Worm (Caenorhabditis elegans) whole organism, L1 larva: ENCODE results near the gene C01G10.1.

Source experiments
- C04F5.9 ChIP-seq: sonication (generic microtip); optimal IDR thresholded peaks from 2 replicates; lab custom pipeline; 2016; ENCODE audit warnings: missing genetic modification characterization, missing compliant biosample characterization
- C16A3.4 ChIP-seq: fragments of 150-350 bp; optimal IDR thresholded peaks from 2 replicates; lab custom pipeline; 2014; ENCODE audit warnings: missing biosample characterization, missing genetic modification characterization
- F16B12.6 ChIP-seq: fragments of 150-350 bp; optimal IDR thresholded peaks from 2 replicates; lab custom pipeline; 2014; ENCODE audit warnings: missing biosample characterization, missing genetic modification characterization
- Y116A8C.19 ChIP-seq: sonication (generic microtip); optimal IDR thresholded peaks from 2 replicates; lab custom pipeline; 2016; ENCODE audit warnings: missing compliant biosample characterization, missing genetic modification characterization, borderline replicate concordance
- aha-1 ChIP-seq: fragments of 150-350 bp; optimal IDR thresholded peaks from 2 replicates; lab custom pipeline; 2014; ENCODE audit warnings: missing biosample characterization, missing genetic modification characterization
- aly-2 ChIP-seq: fragments of 150-350 bp; optimal IDR thresholded peaks from 2 replicates; lab custom pipeline; 2014; ENCODE audit warnings: missing biosample characterization, missing genetic modification characterization
- ceh-8 ChIP-seq: fragments of 200-800 bp; sonication (Bioruptor generic); optimal IDR thresholded peaks from 2 replicates; lab custom pipeline; 2018; ENCODE audit warnings: mild to moderate bottlenecking, missing genetic modification characterization, moderate library complexity, missing compliant biosample characterization
- ceh-88 ChIP-seq: fragments of 200-800 bp; sonication (Bioruptor generic); IDR thresholded peaks from 2 replicates; pipeline ENCODE4 v1.3.6; 2022; ENCODE audit warnings: missing genetic modification characterization, missing compliant biosample characterization
- efl-1 ChIP-seq, 4 experiments: fragments of 150-350 bp; optimal IDR thresholded peaks in 3 of 4; peaks in 1 of 4; 1 replicate in 1 of 4; 2 replicates in 3 of 4; lab custom pipeline; 2014; ENCODE audit warnings: missing biosample characterization in 2 of 4, missing genetic modification characterization in 2 of 4, missing genetic modification reagents in 2 of 4
- efl-3 ChIP-seq: fragments of 200-800 bp; sonication (Bioruptor generic); optimal IDR thresholded peaks from 2 replicates; lab custom pipeline; 2018; ENCODE audit warnings: mild to moderate bottlenecking, missing genetic modification characterization, missing compliant biosample characterization
- egl-13 ChIP-seq: sonication (generic microtip); optimal IDR thresholded peaks from 2 replicates; lab custom pipeline; 2016; ENCODE audit warnings: missing genotype, missing genetic modification reagents, missing genetic modification characterization, missing compliant biosample characterization
- egl-27 ChIP-seq, 2 experiments: fragments of 150-350 bp in 1 of 2; sonication (generic microtip); optimal IDR thresholded peaks; 3 replicates each; lab custom pipeline; 2017 to 2018; ENCODE audit warnings: missing biosample characterization in 2 of 2, missing genetic modification characterization in 2 of 2, missing genetic modification reagents in 2 of 2
- elt-3 ChIP-seq, 6 experiments: fragments of 150-350 bp in 1 of 6; sonication (generic microtip); optimal IDR thresholded peaks; 2 replicates each; lab custom pipeline; 2017 to 2018; ENCODE audit warnings: missing biosample characterization in 6 of 6, missing genetic modification characterization in 6 of 6, inconsistent platforms in 1 of 6
- ets-5 ChIP-seq: fragments of 200-800 bp; sonication (Bioruptor generic); IDR thresholded peaks from 2 replicates; pipeline ENCODE4 v1.3.6; 2022; ENCODE audit warnings: missing genetic modification characterization, missing compliant biosample characterization
- fkh-4 ChIP-seq: sonication (generic microtip); optimal IDR thresholded peaks from 2 replicates; lab custom pipeline; 2016; ENCODE audit warnings: missing compliant biosample characterization, missing genetic modification characterization, borderline replicate concordance
- fkh-8 ChIP-seq: sonication (generic microtip); optimal IDR thresholded peaks from 2 replicates; lab custom pipeline; 2016; ENCODE audit warnings: mild to moderate bottlenecking, missing genetic modification characterization, missing compliant biosample characterization
- grh-1 ChIP-seq: fragments of 200-800 bp; sonication (Bioruptor generic); IDR thresholded peaks from 2 replicates; pipeline ENCODE4 v1.3.6; 2022; ENCODE audit warnings: missing genetic modification reagents, missing genetic modification characterization, missing compliant biosample characterization
- hlh-17 ChIP-seq: fragments of 200-800 bp; sonication (Bioruptor generic); optimal IDR thresholded peaks from 2 replicates; lab custom pipeline; 2018; ENCODE audit warnings: missing genetic modification characterization, mild to moderate bottlenecking, missing compliant biosample characterization, moderate library complexity, borderline replicate concordance
- irx-1 ChIP-seq: sonication (generic microtip); optimal IDR thresholded peaks from 2 replicates; lab custom pipeline; 2016; ENCODE audit warnings: missing genetic modification characterization, missing compliant biosample characterization
- jun-1 ChIP-seq: fragments of 150-350 bp; optimal IDR thresholded peaks from 2 replicates; lab custom pipeline; 2014; ENCODE audit warnings: missing biosample characterization, missing genetic modification reagents, missing genetic modification characterization
- lin-13 ChIP-seq: fragments of 150-350 bp; optimal IDR thresholded peaks from 2 replicates; lab custom pipeline; 2014; ENCODE audit warnings: missing biosample characterization, missing genetic modification reagents, missing genetic modification characterization
- lin-14 ChIP-seq: fragments of 200-800 bp; sonication (Bioruptor generic); optimal IDR thresholded peaks from 2 replicates; lab custom pipeline; 2018; ENCODE audit warnings: mild to moderate bottlenecking, missing genetic modification characterization, moderate library complexity, missing compliant biosample characterization
- lin-15B ChIP-seq: fragments of 150-350 bp; sonication (generic microtip); optimal IDR thresholded peaks from 3 replicates; lab custom pipeline; 2014; ENCODE audit warnings: missing biosample characterization, missing genetic modification characterization
- lin-39 ChIP-seq: fragments of 150-350 bp; optimal IDR thresholded peaks from 2 replicates; lab custom pipeline; 2014; ENCODE audit warnings: missing biosample characterization, missing genetic modification reagents, missing genetic modification characterization
- lsy-2 ChIP-seq, 2 experiments: fragments of 150-350 bp; optimal IDR thresholded peaks; 2 replicates each; lab custom pipeline; 2014; ENCODE audit warnings: missing biosample characterization in 2 of 2, missing genetic modification characterization in 2 of 2
- mab-9 ChIP-seq: fragments of 200-800 bp; sonication (Bioruptor generic); IDR thresholded peaks from 2 replicates; pipeline ENCODE4 v1.3.6; 2022; ENCODE audit warnings: missing genetic modification reagents, missing genetic modification characterization, missing compliant biosample characterization
- nhr-19 ChIP-seq: fragments of 200-800 bp; sonication (Bioruptor generic); conservative IDR thresholded peaks from 2 replicates; pipeline ENCODE4 v1.3.6; 2022; ENCODE audit warnings: missing genetic modification characterization, missing compliant biosample characterization
- nhr-20 ChIP-seq: sonication (generic microtip); optimal IDR thresholded peaks from 2 replicates; lab custom pipeline; 2016; ENCODE audit warnings: mild to moderate bottlenecking, missing genetic modification characterization, missing compliant biosample characterization
- nhr-237 ChIP-seq: fragments of 150-350 bp; optimal IDR thresholded peaks from 2 replicates; lab custom pipeline; 2014; ENCODE audit warnings: missing biosample characterization, missing genetic modification characterization
- nhr-28 ChIP-seq: fragments of 150-350 bp; optimal IDR thresholded peaks from 2 replicates; lab custom pipeline; 2014; ENCODE audit warnings: missing biosample characterization, missing genetic modification characterization
- nhr-71 ChIP-seq: sonication (generic microtip); optimal IDR thresholded peaks from 2 replicates; lab custom pipeline; 2016; ENCODE audit warnings: mild to moderate bottlenecking, missing genetic modification characterization, moderate library complexity, missing compliant biosample characterization
- nhr-85 ChIP-seq: sonication (generic microtip); peaks from one replicate; lab custom pipeline; 2016; ENCODE audit warnings: missing genetic modification characterization, inconsistent platforms, missing compliant biosample characterization
- snpc-4 ChIP-seq: fragments of 150-350 bp; optimal IDR thresholded peaks from 2 replicates; lab custom pipeline; 2014; ENCODE audit warnings: missing biosample characterization, missing genetic modification characterization
- snu-23 ChIP-seq: sonication (generic microtip); optimal IDR thresholded peaks from 2 replicates; lab custom pipeline; 2016; ENCODE audit warnings: missing genetic modification characterization, missing compliant biosample characterization
- sox-4 ChIP-seq: sonication (generic microtip); optimal IDR thresholded peaks from 2 replicates; lab custom pipeline; 2016; ENCODE audit warnings: missing genetic modification characterization, missing compliant biosample characterization
- sup-37 ChIP-seq: fragments of 200-800 bp; sonication (Bioruptor generic); optimal IDR thresholded peaks from 2 replicates; lab custom pipeline; 2018; ENCODE audit warnings: mild to moderate bottlenecking, missing genetic modification characterization, missing compliant biosample characterization
- tlp-1 ChIP-seq: fragments of 150-350 bp; optimal IDR thresholded peaks from 2 replicates; lab custom pipeline; 2014; ENCODE audit warnings: missing biosample characterization, missing genetic modification characterization
- unc-62 ChIP-seq: fragments of 150-350 bp; optimal IDR thresholded peaks from 2 replicates; lab custom pipeline; 2014; ENCODE audit warnings: missing biosample characterization, missing genetic modification reagents, missing genetic modification characterization
- vab-15 ChIP-seq: sonication (generic microtip); optimal IDR thresholded peaks from 2 replicates; lab custom pipeline; 2017; ENCODE audit warnings: missing genotype, mild to moderate bottlenecking, missing genetic modification characterization, missing compliant biosample characterization
- zag-1 ChIP-seq: fragments of 150-350 bp; optimal IDR thresholded peaks from 2 replicates; lab custom pipeline; 2014; ENCODE audit warnings: missing biosample characterization, missing genetic modification characterization
- zip-4 ChIP-seq: fragments of 200-800 bp; sonication (Bioruptor generic); optimal IDR thresholded peaks from 2 replicates; lab custom pipeline; 2018; ENCODE audit warnings: mild to moderate bottlenecking, missing genetic modification characterization, moderate library complexity, missing compliant biosample characterization

The C01G10.1 gene

DNA sequence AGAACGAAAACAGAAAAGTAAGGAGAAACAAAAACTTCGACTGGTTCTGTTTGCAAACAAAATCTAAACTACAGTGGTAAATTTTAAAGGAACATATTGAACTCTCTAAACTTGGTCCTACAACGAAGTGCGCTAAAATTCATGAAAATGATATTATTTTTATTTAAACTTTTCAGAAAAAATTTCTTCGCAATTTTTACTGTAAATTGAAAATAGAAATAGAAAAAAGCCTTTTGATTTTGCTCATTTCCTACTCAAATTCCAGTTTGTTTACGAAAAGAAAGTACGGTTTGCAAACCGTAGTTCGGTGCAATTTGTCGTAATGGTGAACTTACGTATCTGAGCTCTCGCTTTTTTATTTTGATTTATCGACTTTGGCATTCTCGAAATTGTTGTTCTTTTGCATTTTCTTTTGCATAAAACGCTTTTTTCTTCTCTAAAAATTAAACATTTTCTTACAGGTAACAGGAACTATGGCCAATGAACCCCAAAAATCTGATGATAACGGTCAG, 33.7 kb upstream of the C01G10.1 start, which contains the start of gene otub-1:
otub-1 (plus strand) TSS at position 462 of the 512 bp plus-strand sequence.
- no peak for TF ChIP-seq efl-1 (optimal IDR thresholded peaks at IDR 0.05; lab: Kevin White, UChicago)
- TF ChIP-seq efl-1 (GFP tag; optimal IDR thresholded peaks at IDR 0.05 in 1 of 2; lab: Kevin White, UChicago) = peak in 1 of 2 experiments; percentile 13
- TF ChIP-seq ceh-88 (GFP tag; lab: Robert Waterston, UW) = no peak
- TF ChIP-seq fkh-4 = no peak
- no peak for TF ChIP-seq nhr-85
- no peak for TF ChIP-seq lin-39
- no peak for TF ChIP-seq tlp-1 (tag; lab: Kevin White, UChicago)

DNA sequence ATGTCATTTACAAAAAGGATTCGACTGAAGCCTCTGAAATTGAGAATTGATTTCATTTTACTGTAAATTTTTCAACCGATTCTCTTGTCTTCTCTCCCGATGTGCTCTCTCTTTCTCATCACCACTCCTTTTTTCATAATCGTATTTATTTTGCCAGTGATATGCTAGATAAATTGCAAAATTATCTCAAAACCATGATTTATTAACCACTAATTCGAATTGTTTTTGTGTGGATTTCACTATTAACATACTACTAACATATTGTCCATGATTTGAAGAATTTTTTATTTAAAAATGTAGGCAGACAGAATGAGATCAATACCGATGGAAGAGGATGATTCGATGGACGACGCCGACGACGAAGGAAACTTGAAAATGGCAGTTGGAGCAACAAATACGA, 32.4 kb upstream of the C01G10.1 start, which contains the start of gene C25D7.10:
C25D7.10 (plus strand) TSS at position 301 of the 400 bp plus-strand sequence.
- TF ChIP-seq efl-3 = no peak
- TF ChIP-seq nhr-19 = no peak
- no peak for TF ChIP-seq lin-13
- TF ChIP-seq zip-4 (GFP tag; lab: Kevin White, UChicago) = no peak
- TF ChIP-seq grh-1 (GFP tag; lab: Robert Waterston, UW) = no peak
- TF ChIP-seq fkh-4 = no peak
- TF ChIP-seq elt-3 (tag; optimal IDR thresholded peaks at IDR 0.05; lab: Kevin White, UChicago) = no peak
- TF ChIP-seq irx-1 (tag; lab: Kevin White, UChicago) = no peak
- no peak for TF ChIP-seq hlh-17 (GFP tag; lab: Kevin White, UChicago)

- TF ChIP-seq ceh-8 (GFP tag; lab: Kevin White, UChicago) (no peak), efl-1 (optimal IDR thresholded peaks at IDR 0.05; lab: Kevin White, UChicago) (no peak), efl-1 (GFP tag; optimal IDR thresholded peaks at IDR 0.05 in 1 of 2; lab: Kevin White, UChicago) (peak in 1 of 2 experiments; percentile 24)
- TF ChIP-seq, all 84 proteins: peak for 1
Observed at ce11 chrV:15068378-15068777, 31.2 kb upstream of the C01G10.1 start, which contains the start of gene dnj-3. TSS of gene dnj-3 (plus strand) at chrV:15068678.

DNA sequence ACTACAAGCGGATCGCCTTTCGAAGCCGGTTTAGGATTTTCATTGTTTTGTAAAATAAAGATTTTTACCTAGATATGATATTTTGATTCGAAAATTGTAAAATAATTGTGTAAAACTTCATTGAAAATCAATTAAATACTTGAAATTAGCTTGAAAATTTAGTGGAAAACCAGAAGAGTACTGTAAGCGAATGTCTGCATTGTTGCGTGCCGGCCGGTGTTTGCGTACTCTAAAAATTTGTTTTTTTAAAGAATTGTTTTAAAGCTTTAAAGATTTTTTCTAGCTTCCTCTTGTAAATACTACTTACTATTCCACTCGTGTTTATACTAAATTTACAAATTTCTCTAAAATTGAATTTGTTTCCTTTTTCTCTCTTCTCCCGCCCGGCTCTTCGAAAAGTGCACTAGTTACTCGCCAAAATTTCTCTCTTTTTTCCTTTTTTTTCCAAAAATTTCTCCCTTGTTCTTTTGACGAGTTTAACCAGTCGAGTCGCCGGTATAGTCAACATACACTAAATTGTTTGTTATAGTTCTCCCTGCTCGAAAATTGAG, 30.0 kb upstream of the C01G10.1 start:
- no peak for TF ChIP-seq fkh-8
- TF ChIP-seq lsy-2 (tag; optimal IDR thresholded peaks at IDR 0.05; lab: Kevin White, UChicago) = peak in 1 of 2 experiments; percentile 73
- TF ChIP-seq zag-1 (tag; lab: Kevin White, UChicago) = no peak
- peak; percentile 3 for TF ChIP-seq lin-14 (GFP tag; lab: Kevin White, UChicago)

ce11 chrV:15071015-15071810, 28.3 kb upstream of the C01G10.1 start, which contains the start of gene unc-76:
TSS of gene unc-76 (plus strand) at chrV:15071760.
- TF ChIP-seq snpc-4 (tag; lab: Kevin White, UChicago) = peak; percentile 40
- TF ChIP-seq irx-1 (tag; lab: Kevin White, UChicago) = peak; percentile 80
- TF ChIP-seq lin-15B (tag; lab: Kevin White, UChicago) = peak; percentile 29
- peak; percentile 58 to 76 for TF ChIP-seq egl-27 (tag; optimal IDR thresholded peaks at IDR 0.05; lab: Kevin White, UChicago)
- TF ChIP-seq ceh-88 (GFP tag; lab: Robert Waterston, UW) = no peak; the same call in 1 of the 2 replicates
- TF ChIP-seq jun-1 (tag; lab: Kevin White, UChicago) = peak; percentile 81
- TF ChIP-seq aly-2 (tag; lab: Kevin White, UChicago) = peak; percentile 41
- no peak for TF ChIP-seq ets-5
- TF ChIP-seq C16A3.4 (tag; lab: Kevin White, UChicago) = peak; percentile 66
- TF ChIP-seq nhr-20 (tag; lab: Kevin White, UChicago) = peak; percentile 81
- peak; percentile 62 for TF ChIP-seq lin-13
- TF ChIP-seq C04F5.9 (tag; lab: Kevin White, UChicago) = no peak
- TF ChIP-seq vab-15 (tag; lab: Kevin White, UChicago) = no peak
- TF ChIP-seq nhr-71 (tag; lab: Kevin White, UChicago) = peak; percentile 94
- TF ChIP-seq snu-23 = peak; percentile 90
- no peak for TF ChIP-seq sup-37 (GFP tag; lab: Kevin White, UChicago)
- TF ChIP-seq egl-13 (tag; lab: Kevin White, UChicago) = no peak
- TF ChIP-seq unc-62 (GFP tag; lab: Kevin White, UChicago) = no peak
- peak; percentile 7 for TF ChIP-seq aha-1 (tag; lab: Kevin White, UChicago)
- no peak for TF ChIP-seq nhr-28
- peak; percentile 77 for TF ChIP-seq nhr-237 (tag; lab: Kevin White, UChicago)
- TF ChIP-seq Y116A8C.19 = no peak
- peak; percentile 12 for TF ChIP-seq F16B12.6 (tag; lab: Kevin White, UChicago)
- TF ChIP-seq elt-3 (tag; optimal IDR thresholded peaks at IDR 0.05; lab: Kevin White, UChicago) = no peak
- TF ChIP-seq lin-39 = peak; percentile 63
- peak; percentile 14 for TF ChIP-seq sox-4
- peak; percentile 74 for TF ChIP-seq mab-9 (GFP tag; lab: Robert Waterston, UW)
